Worm (Caenorhabditis elegans): ENCODE data around the gene twk-14.

Gene twk-14

ce11 chrV:12400677-12401236 is 5.3 kb upstream of the twk-14 start, which contains the start of the genes K01D12.20 and miga-1 (continued):
- TF ChIP-seq lin-39 (tag; optimal IDR thresholded peaks at IDR 0.05): no peak
- no peak for TF ChIP-seq ceh-90 (tag; optimal IDR thresholded peaks at IDR 0.05)
- peak; percentile 37 to 55 (median 46) for TF ChIP-seq dpl-1 (GFP tag; optimal IDR thresholded peaks at IDR 0.05)
- peak; percentile 46 for TF ChIP-seq nhr-20 (tag; optimal IDR thresholded peaks at IDR 0.05)
- TF ChIP-seq lin-14 (GFP tag; optimal IDR thresholded peaks at IDR 0.05): no peak
- TF ChIP-seq mab-9 (GFP tag; IDR thresholded peaks at IDR 0.05): no peak
- no peak for TF ChIP-seq ces-1 (GFP tag; optimal IDR thresholded peaks at IDR 0.05)
- peak; percentile 49 for TF ChIP-seq nhr-90 (tag; optimal IDR thresholded peaks at IDR 0.05; ENCODE audit: poor library complexity)
- TF ChIP-seq aha-1 (tag; optimal IDR thresholded peaks at IDR 0.05): no peak
- no peak for TF ChIP-seq sup-37 (GFP tag; optimal IDR thresholded peaks at IDR 0.05)
- peak; percentile 25 for TF ChIP-seq blmp-1 (tag; optimal IDR thresholded peaks at IDR 0.05)
- no peak for TF ChIP-seq lir-3 (tag; optimal IDR thresholded peaks at IDR 0.05; ENCODE audit: poor library complexity)
- TF ChIP-seq mdl-1 (tag; optimal IDR thresholded peaks at IDR 0.05): no peak
- TF ChIP-seq nhr-11 (tag; optimal IDR thresholded peaks at IDR 0.05): no peak
- TF ChIP-seq fkh-4 (tag; optimal IDR thresholded peaks at IDR 0.05; ENCODE audit: borderline replicate concordance): no peak
- peak; percentile 26 to 63 for TF ChIP-seq lin-35 (GFP tag; optimal IDR thresholded peaks at IDR 0.05)
- no peak for TF ChIP-seq unc-86 (tag; optimal IDR thresholded peaks at IDR 0.05)
- TF ChIP-seq fkh-8 (tag; optimal IDR thresholded peaks at IDR 0.05): no peak
- TF ChIP-seq zag-1 (tag; optimal IDR thresholded peaks at IDR 0.05): no peak
- TF ChIP-seq elt-3 (tag; optimal IDR thresholded peaks at IDR 0.05): no peak
- TF ChIP-seq ztf-4 (tag; optimal IDR thresholded peaks at IDR 0.05): no peak
- peak; percentile 22 for TF ChIP-seq skn-1 (tag; optimal IDR thresholded peaks at IDR 0.05)
- no peak for TF ChIP-seq Y116A8C.19 (tag; optimal IDR thresholded peaks at IDR 0.05; ENCODE audit: borderline replicate concordance)
- TF ChIP-seq pag-3 (tag; optimal IDR thresholded peaks at IDR 0.05; ENCODE audit: borderline replicate concordance, insufficient read depth): no peak
- TF ChIP-seq nhr-237 (tag; optimal IDR thresholded peaks at IDR 0.05): no peak
- TF ChIP-seq unc-30 (tag; optimal IDR thresholded peaks at IDR 0.05): no peak
- peak; percentile 57 for TF ChIP-seq snu-23 (GFP tag; optimal IDR thresholded peaks at IDR 0.05)
- TF ChIP-seq nhr-71 (tag; optimal IDR thresholded peaks at IDR 0.05): peak; percentile 42
- TF ChIP-seq nhr-28 (tag; optimal IDR thresholded peaks at IDR 0.05): no peak
- no peak for TF ChIP-seq lin-13 (GFP tag; optimal IDR thresholded peaks at IDR 0.05)
- TF ChIP-seq tlp-1 (tag; optimal IDR thresholded peaks at IDR 0.05): no peak

- no peak for TF ChIP-seq ceh-63 (GFP tag; optimal IDR thresholded peaks at IDR 0.05)
- TF ChIP-seq nhr-20 (tag; optimal IDR thresholded peaks at IDR 0.05): no peak
- no peak for TF ChIP-seq elt-2 (tag; optimal IDR thresholded peaks at IDR 0.05)
- no peak for TF ChIP-seq unc-98 (GFP tag; IDR thresholded peaks at IDR 0.05)
- no peak for TF ChIP-seq Y116A8C.19 (tag; optimal IDR thresholded peaks at IDR 0.05; ENCODE audit: borderline replicate concordance)
- TF ChIP-seq ceh-88 (GFP tag; IDR thresholded peaks at IDR 0.05): no peak
- TF ChIP-seq ces-1 (GFP tag; optimal IDR thresholded peaks at IDR 0.05): no peak
- TF ChIP-seq zip-4 (GFP tag; optimal IDR thresholded peaks at IDR 0.05): no peak
- TF ChIP-seq nhr-12 (tag; optimal IDR thresholded peaks at IDR 0.05): no peak
These were observed 2.0 kb upstream of the twk-14 start, which contains the start of gene K01D12.5 for ce11 chrV:12397545-12397944. K01D12.5 (plus strand) TSS chrV:12397845.

ce11 chrV:12386154-12386553 is 9.4 kb downstream of the twk-14 start, which contains the start of gene K01D12.15:
K01D12.15 (plus strand) TSS chrV:12386454.
- no peak for TF ChIP-seq ztf-11 (tag; optimal IDR thresholded peaks at IDR 0.05)
- no peak for TF ChIP-seq unc-130 (tag; optimal IDR thresholded peaks at IDR 0.05)
- no peak for TF ChIP-seq ceh-82 (tag; optimal IDR thresholded peaks at IDR 0.05)
- TF ChIP-seq nhr-12 (tag; optimal IDR thresholded peaks at IDR 0.05): no peak
- no peak for TF ChIP-seq blmp-1 (tag; optimal IDR thresholded peaks at IDR 0.05)
- no peak for TF ChIP-seq xbp-1 (tag; optimal IDR thresholded peaks at IDR 0.05)
- no peak for TF ChIP-seq dpl-1 (GFP tag; optimal IDR thresholded peaks at IDR 0.05)
- TF ChIP-seq nhr-11 (tag; optimal IDR thresholded peaks at IDR 0.05): no peak
- no peak for TF ChIP-seq hpl-2 (GFP tag; optimal IDR thresholded peaks at IDR 0.05)
- TF ChIP-seq mab-9 (GFP tag; IDR thresholded peaks at IDR 0.05): no peak
- no peak for TF ChIP-seq ceh-88 (GFP tag; IDR thresholded peaks at IDR 0.05)
- no peak for TF ChIP-seq mep-1 (tag; optimal IDR thresholded peaks at IDR 0.05)
- TF ChIP-seq irx-1 (tag; optimal IDR thresholded peaks at IDR 0.05): no peak
- TF ChIP-seq snpc-4 (tag; optimal IDR thresholded peaks at IDR 0.05): no peak
- TF ChIP-seq lir-3 (tag; optimal IDR thresholded peaks at IDR 0.05; ENCODE audit: poor library complexity): no peak
- TF ChIP-seq egl-13 (tag; optimal IDR thresholded peaks at IDR 0.05): no peak
- TF ChIP-seq aha-1 (tag; optimal IDR thresholded peaks at IDR 0.05): no peak
- TF ChIP-seq pag-3 (tag; optimal IDR thresholded peaks at IDR 0.05; ENCODE audit: borderline replicate concordance, insufficient read depth): no peak
